Fruit fly (Drosophila melanogaster): ENCODE data around the gene prc.

Gene prc

dm6 chr3L:11997959-11998358 lies 32.0 kb upstream of the prc start, which contains the start of gene Grip163:
Grip163 (minus strand) TSS chr3L:11998138.
- TF ChIP-seq tai (GFP tag; optimal IDR thresholded peaks at IDR 0.05): no peak
- TF ChIP-seq OdsH (GFP tag; optimal IDR thresholded peaks at IDR 0.05): no peak
- TF ChIP-seq Vsx2 (GFP tag; optimal IDR thresholded peaks at IDR 0.05; ENCODE audit: partially characterized antibody): no peak
- no peak for TF ChIP-seq rgr (GFP tag; optimal IDR thresholded peaks at IDR 0.05)
- TF ChIP-seq Abd-B (GFP tag; optimal IDR thresholded peaks at IDR 0.05): no peak
- no peak for TF ChIP-seq Hr78 (GFP tag; optimal IDR thresholded peaks at IDR 0.05)
- TF ChIP-seq woc (GFP tag; optimal IDR thresholded peaks at IDR 0.05): no peak
- TF ChIP-seq psq (GFP tag; optimal IDR thresholded peaks at IDR 0.05): no peak
- TF ChIP-seq HLH106 (tag; optimal IDR thresholded peaks at IDR 0.05): no peak
- no peak for TF ChIP-seq sage (GFP tag; optimal IDR thresholded peaks at IDR 0.05)
- TF ChIP-seq usp (GFP tag; optimal IDR thresholded peaks at IDR 0.05): no peak
- no peak for TF ChIP-seq Dif (GFP tag; optimal IDR thresholded peaks at IDR 0.05; ENCODE audit: partially characterized antibody)
- no peak for TF ChIP-seq sv (GFP tag; optimal IDR thresholded peaks at IDR 0.05)
- TF ChIP-seq Mio (GFP tag; optimal IDR thresholded peaks at IDR 0.05): no peak
- TF ChIP-seq CG32264 (GFP tag; optimal IDR thresholded peaks at IDR 0.05): no peak
- TF ChIP-seq Sp1 (GFP tag; optimal IDR thresholded peaks at IDR 0.05): no peak
- TF ChIP-seq lola (GFP tag; optimal IDR thresholded peaks at IDR 0.05): no peak
- no peak for TF ChIP-seq Rel (GFP tag; optimal IDR thresholded peaks at IDR 0.05)
- no peak for TF ChIP-seq Rel (tag; optimal IDR thresholded peaks at IDR 0.05)

DNA sequence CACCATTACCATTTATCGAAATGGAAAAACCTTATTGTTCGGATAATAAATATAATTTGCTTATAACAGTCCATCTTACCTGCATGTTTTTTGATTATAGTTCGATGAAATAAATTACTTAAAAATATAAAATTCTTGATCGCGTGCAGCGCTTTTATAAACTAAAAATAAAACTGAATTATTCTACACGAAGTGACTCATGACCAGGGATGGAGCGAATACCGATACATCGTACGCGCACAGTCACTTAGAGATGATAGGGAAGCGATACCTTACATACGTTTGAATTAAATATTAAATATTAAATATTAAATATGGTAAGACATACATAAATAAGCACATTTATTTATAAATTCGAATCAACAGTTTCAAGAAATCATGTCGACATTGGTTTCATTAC lies 27.0 kb upstream of the prc start, which contains the start of gene viaf:
Gene viaf, minus strand, starts transcription at position 220 of the 400 bp plus-strand sequence.
- TF ChIP-seq CG9705 (GFP tag; optimal IDR thresholded peaks at IDR 0.05): no peak
- no peak for TF ChIP-seq Sp1 (GFP tag; optimal IDR thresholded peaks at IDR 0.05)
- peak in 1 of 2 experiments; percentile 40 for TF ChIP-seq foxo (GFP tag; optimal IDR thresholded peaks at IDR 0.05)
- no peak for TF ChIP-seq brk (GFP tag; optimal IDR thresholded peaks at IDR 0.05)
- TF ChIP-seq sv (GFP tag; optimal IDR thresholded peaks at IDR 0.05): peak; percentile 2
- TF ChIP-seq Jra (GFP tag; optimal IDR thresholded peaks at IDR 0.05): peak; percentile 81
- no peak for TF ChIP-seq ey (GFP tag; optimal IDR thresholded peaks at IDR 0.05)
- TF ChIP-seq N (GFP tag; optimal IDR thresholded peaks at IDR 0.05): no peak
- TF ChIP-seq dl (GFP tag; optimal IDR thresholded peaks at IDR 0.05; ENCODE audit: insufficient read depth in 1 of 2, partially characterized antibody in 2 of 2): no peak
- TF ChIP-seq Vsx2 (GFP tag; optimal IDR thresholded peaks at IDR 0.05; ENCODE audit: partially characterized antibody): no peak
- peak; percentile 49 for TF ChIP-seq HLH106 (tag; optimal IDR thresholded peaks at IDR 0.05)
- TF ChIP-seq pan (optimal IDR thresholded peaks at IDR 0.05): no peak
- no peak for TF ChIP-seq CrebA (GFP tag; optimal IDR thresholded peaks at IDR 0.05; ENCODE audit: borderline replicate concordance)
- no peak for TF ChIP-seq CG32264 (GFP tag; optimal IDR thresholded peaks at IDR 0.05)
- TF ChIP-seq Hnf4 (GFP tag; optimal IDR thresholded peaks at IDR 0.05): no peak
- no peak for TF ChIP-seq dmrt93B (GFP tag; optimal IDR thresholded peaks at IDR 0.05)
- no peak for TF ChIP-seq fru (GFP tag; optimal IDR thresholded peaks at IDR 0.05)
- TF ChIP-seq sage (GFP tag; optimal IDR thresholded peaks at IDR 0.05): peak; percentile 43
- TF ChIP-seq Hr83 (GFP tag; optimal IDR thresholded peaks at IDR 0.05; ENCODE audit: poor library complexity, severe bottlenecking): peak; percentile 39
- TF ChIP-seq Dif (GFP tag; optimal IDR thresholded peaks at IDR 0.05; ENCODE audit: partially characterized antibody): no peak
- no peak for TF ChIP-seq psq (GFP tag; optimal IDR thresholded peaks at IDR 0.05)
- TF ChIP-seq br (GFP tag; optimal IDR thresholded peaks at IDR 0.05): no peak
- no peak for TF ChIP-seq Rel (GFP tag; optimal IDR thresholded peaks at IDR 0.05)
- no peak for TF ChIP-seq Rel (tag; optimal IDR thresholded peaks at IDR 0.05)
- no peak for TF ChIP-seq h (GFP tag; optimal IDR thresholded peaks at IDR 0.05)
- no peak for TF ChIP-seq dsf (GFP tag; optimal IDR thresholded peaks at IDR 0.05; ENCODE audit: borderline replicate concordance)
- peak; percentile 61 for TF ChIP-seq rgr (GFP tag; optimal IDR thresholded peaks at IDR 0.05)
- no peak for TF ChIP-seq Mio (GFP tag; optimal IDR thresholded peaks at IDR 0.05)
- TF ChIP-seq GATAd (GFP tag; optimal IDR thresholded peaks at IDR 0.05): no peak
- no peak for TF ChIP-seq Dfd (GFP tag; optimal IDR thresholded peaks at IDR 0.05)
- no peak for TF ChIP-seq woc (GFP tag; optimal IDR thresholded peaks at IDR 0.05)
- no peak for TF ChIP-seq jim (GFP tag; optimal IDR thresholded peaks at IDR 0.05)
- peak; percentile 10 for TF ChIP-seq OdsH (GFP tag; optimal IDR thresholded peaks at IDR 0.05)
- TF ChIP-seq Hr78 (GFP tag; optimal IDR thresholded peaks at IDR 0.05): no peak
- TF ChIP-seq usp (GFP tag; optimal IDR thresholded peaks at IDR 0.05): no peak
- TF ChIP-seq tai (GFP tag; optimal IDR thresholded peaks at IDR 0.05): no peak
- TF ChIP-seq lola (GFP tag; optimal IDR thresholded peaks at IDR 0.05): no peak
- TF ChIP-seq Abd-B (GFP tag; optimal IDR thresholded peaks at IDR 0.05): no peak
- TF ChIP-seq Myc (optimal IDR thresholded peaks at IDR 0.05): no peak

Data from whole organism, wandering third instar larva.